Worm (Caenorhabditis elegans): ENCODE data around the gene eif-2Balpha.

eif-2Balpha gene

DNA sequence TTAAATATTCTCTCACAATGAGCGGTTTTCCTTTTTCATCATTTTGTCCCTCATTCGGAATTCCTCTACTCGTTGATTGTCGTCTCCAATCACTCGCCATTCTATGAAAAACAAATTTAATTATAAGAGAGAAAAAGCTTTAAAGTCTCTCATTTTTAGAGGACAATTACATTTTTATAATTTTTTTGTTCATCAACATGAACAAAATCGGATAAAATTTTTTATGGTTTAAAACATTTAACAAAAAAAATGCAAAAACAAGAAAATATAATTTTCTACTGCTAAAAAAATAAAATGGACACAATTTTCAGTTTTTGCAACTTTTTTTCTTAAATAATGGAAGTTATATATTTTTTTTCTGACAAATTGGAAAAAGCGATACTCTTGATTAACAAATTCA is 26.8 kb upstream of the eif-2Balpha start, which contains the start of gene F55H2.7:
F55H2.7 (minus strand) TSS at position 101 of the 400 bp plus-strand sequence.
- TF ChIP-seq him-1 (tag; optimal IDR thresholded peaks at IDR 0.05) (no peak), W03F9.2 (tag; optimal IDR thresholded peaks at IDR 0.05) (no peak), dao-5 (tag; optimal IDR thresholded peaks at IDR 0.05) (no peak)

DNA sequence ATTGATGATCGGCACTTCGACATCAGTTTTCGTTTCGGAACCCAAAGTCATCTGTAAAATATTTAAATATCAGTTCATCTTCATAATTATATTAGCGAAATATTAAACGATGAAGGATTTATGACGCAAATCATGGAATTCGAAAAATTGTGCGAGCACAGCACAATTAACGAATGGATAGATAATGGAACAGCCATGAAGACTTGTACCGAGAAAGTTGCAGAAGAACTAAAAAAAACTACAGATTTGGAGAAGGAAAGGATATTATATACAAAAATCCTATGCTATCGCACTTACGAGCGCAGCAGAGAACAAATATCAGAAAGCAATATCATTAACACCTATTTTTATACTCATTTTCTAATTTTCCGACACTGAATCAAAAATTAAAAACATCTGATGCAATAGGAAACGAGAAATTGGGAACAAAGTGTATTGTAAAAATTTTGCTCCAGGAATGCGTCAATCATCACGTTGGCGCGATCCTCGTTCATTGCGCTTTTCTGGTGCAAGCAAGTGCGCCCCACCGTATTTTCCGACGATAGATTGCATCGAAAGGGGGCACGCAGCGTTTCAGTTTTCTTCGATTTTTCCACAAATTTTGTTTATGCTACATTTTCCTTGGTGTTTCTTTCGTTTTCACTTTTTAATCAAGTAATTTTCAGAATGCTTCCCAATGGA is 21.4 kb upstream of the eif-2Balpha start, which contains the start of the genes clu-1 and prp-40:
clu-1 (minus strand) TSS at position 51 of the 681 bp plus-strand sequence.
prp-40 (plus strand) TSS at position 666 of the 681 bp plus-strand sequence.
- no peak for TF ChIP-seq dao-5 (tag; optimal IDR thresholded peaks at IDR 0.05)
- TF ChIP-seq W03F9.2 (tag; optimal IDR thresholded peaks at IDR 0.05): peak; percentile 95

DNA sequence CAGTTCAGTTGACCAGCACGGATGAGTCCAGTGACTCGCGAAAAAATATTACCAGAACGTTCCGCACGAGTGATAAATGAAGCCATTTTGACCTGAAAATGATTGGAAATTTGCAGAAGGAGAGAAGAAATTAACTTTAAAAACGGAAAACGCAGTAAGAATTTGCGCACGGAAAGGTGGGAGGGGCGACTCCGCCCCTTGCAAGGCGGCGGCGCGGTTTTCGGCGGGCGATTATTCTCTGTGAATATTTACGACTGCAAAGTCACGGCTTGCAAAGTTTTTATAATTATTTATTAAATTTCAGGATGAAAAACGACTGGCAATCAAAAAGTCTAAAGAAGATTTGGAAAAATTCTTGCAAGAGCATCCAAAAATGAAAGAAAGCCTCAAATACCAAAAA is 19.3 kb upstream of the eif-2Balpha start, which contains the start of gene mrps-23:
mrps-23 (minus strand) TSS at position 92 of the 400 bp plus-strand sequence.
- TF ChIP-seq him-1 (tag; optimal IDR thresholded peaks at IDR 0.05): no peak
- TF ChIP-seq dao-5 (tag; optimal IDR thresholded peaks at IDR 0.05): no peak
- no peak for TF ChIP-seq W03F9.2 (tag; optimal IDR thresholded peaks at IDR 0.05)

DNA sequence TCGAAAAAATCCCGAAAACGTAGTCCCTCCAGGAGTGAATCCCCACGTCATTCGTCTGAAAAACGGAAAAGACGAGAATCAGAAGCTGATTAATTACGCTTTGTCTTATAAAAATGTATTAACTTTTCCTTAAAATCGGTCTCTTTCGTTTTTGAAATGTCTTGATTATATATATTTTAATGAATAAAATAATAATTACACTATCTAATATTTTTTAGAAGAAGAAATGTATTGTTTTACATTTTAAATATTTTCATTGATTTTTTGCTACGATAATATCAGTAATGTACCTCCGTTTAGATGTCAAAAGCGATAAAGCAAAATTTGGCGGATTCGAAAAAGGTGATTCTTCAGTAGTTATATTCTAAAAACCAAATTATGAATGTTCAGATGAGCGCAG is 17.7 kb upstream of the eif-2Balpha start, which contains the start of gene trpp-3:
trpp-3 (plus strand) TSS at position 301 of the 400 bp plus-strand sequence.
- TF ChIP-seq W03F9.2 (tag; optimal IDR thresholded peaks at IDR 0.05): no peak
- no peak for TF ChIP-seq dao-5 (tag; optimal IDR thresholded peaks at IDR 0.05)
- TF ChIP-seq him-1 (tag; optimal IDR thresholded peaks at IDR 0.05): no peak

DNA sequence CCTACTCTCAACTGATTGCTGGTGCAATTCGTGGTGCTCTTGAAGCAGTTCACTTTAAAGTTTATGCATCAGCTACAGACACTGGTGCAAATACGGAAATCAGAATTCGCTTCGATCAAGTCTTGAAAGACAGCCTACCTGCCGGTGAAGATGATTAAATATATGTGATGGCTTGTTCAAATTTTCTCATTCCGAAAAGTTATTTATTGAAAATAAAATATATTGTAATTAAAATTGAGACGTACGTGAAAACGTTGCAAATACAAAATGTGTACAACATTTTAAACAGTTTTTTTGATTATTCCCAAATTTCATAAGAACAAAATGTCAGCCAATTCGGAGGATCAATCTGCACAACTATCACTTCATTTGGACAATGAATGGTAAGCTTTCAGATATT is 16.1 kb upstream of the eif-2Balpha start, which contains the start of gene ZK1098.6:
ZK1098.6 (plus strand) TSS at position 301 of the 400 bp plus-strand sequence.
- no peak for TF ChIP-seq dao-5 (tag; optimal IDR thresholded peaks at IDR 0.05)
- no peak for TF ChIP-seq him-1 (tag; optimal IDR thresholded peaks at IDR 0.05)
- no peak for TF ChIP-seq W03F9.2 (tag; optimal IDR thresholded peaks at IDR 0.05)

DNA sequence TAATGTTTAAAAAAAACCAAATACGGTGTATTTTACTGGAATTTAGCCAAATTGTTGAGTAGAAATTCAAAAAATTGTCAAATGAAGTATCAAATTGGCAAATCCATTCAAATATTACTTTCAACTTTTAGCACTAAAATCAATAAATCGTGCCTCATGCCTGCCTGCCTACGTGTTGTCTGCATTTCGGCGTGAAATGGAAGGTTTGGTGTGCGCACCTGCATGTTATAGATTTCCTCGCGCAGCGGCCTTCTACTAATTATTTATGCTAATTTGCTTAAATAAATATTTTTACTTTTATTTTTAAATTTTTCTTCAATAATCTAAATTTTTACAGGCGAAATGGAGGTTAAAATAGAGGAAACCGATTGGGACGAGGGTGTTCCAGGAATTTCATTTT is 14.1 kb upstream of the eif-2Balpha start, which contains the start of gene ZK1098.2:
ZK1098.2 (plus strand) TSS at position 336 of the 400 bp plus-strand sequence.
- TF ChIP-seq W03F9.2 (tag; optimal IDR thresholded peaks at IDR 0.05) (peak; percentile 12), dao-5 (tag; optimal IDR thresholded peaks at IDR 0.05) (no peak)

DNA sequence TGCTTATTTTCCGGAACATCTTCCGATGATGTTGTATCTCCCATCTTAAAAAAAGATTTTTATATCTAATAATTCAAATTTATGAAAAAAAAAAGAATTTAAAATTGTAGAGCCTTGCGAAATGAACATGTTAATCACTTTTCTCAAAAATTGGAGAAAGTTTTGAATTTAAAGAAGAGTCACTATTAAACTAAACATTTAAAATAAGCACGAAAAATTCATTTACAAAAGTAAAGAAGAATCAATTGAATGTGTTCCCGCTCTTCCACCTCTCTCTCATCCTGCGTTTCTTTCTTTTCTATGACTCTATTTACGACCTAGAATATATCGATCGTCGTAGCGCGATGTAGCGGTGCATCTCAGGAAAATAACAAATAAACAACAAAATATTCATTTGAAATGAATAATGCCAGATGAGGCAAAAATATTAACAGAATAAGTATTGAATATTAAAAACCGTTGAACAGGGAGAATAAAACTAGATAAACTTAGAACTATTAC is 4.2 kb upstream of the eif-2Balpha start, which contains the start of gene ZK1098.3:
ZK1098.3 (minus strand) TSS at position 51 of the 501 bp plus-strand sequence.
- TF ChIP-seq dao-5 (tag; optimal IDR thresholded peaks at IDR 0.05): no peak
- TF ChIP-seq W03F9.2 (tag; optimal IDR thresholded peaks at IDR 0.05): no peak
- TF ChIP-seq him-1 (tag; optimal IDR thresholded peaks at IDR 0.05): no peak

DNA sequence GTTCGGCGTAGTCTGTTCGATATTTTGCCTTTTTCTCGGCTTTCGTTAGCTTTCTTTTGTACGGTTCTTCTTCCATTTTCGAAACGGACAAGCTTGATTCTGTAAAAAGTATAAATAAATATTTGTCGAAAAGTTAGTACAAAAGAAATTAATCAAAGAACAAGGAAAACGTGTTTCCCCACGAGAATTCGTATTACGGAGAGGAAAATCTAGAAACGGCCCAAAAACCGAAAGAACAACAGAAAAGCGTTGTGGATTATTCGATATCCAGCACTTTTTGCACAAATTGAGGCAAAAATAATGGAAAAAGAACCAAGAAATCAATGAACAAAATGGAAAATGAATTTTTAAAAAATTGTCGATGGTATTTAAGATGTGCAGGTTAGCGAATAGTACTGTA is 639 bp upstream of the eif-2Balpha start, which contains the start of gene mut-7:
mut-7 (minus strand) TSS at position 101 of the 400 bp plus-strand sequence.
- no peak for TF ChIP-seq W03F9.2 (tag; optimal IDR thresholded peaks at IDR 0.05)

DNA sequence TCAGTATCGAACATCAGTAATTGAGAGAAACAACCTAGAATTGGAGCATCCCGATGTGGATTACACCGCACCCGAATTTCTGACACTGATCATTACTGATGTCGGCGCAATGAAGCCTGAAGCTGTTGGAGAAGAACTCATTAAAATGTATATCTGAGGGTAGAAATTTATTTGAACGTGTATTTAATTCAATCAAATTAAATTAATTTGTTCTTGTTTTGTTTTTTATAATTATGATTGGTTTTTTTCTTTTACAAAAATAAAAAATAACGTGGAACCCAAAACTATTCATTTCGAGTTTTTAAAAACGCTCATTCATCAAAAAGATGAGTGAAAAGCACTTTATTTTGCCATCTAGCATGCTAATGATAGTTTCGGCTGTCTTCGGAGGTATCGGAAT is 1.2 kb downstream of the eif-2Balpha start, which contains the start of gene ZK1098.9:
ZK1098.9 (plus strand) TSS at position 301 of the 400 bp plus-strand sequence.
- TF ChIP-seq W03F9.2 (tag; optimal IDR thresholded peaks at IDR 0.05) (no peak), dao-5 (tag; optimal IDR thresholded peaks at IDR 0.05) (no peak), him-1 (tag; optimal IDR thresholded peaks at IDR 0.05) (no peak)

DNA sequence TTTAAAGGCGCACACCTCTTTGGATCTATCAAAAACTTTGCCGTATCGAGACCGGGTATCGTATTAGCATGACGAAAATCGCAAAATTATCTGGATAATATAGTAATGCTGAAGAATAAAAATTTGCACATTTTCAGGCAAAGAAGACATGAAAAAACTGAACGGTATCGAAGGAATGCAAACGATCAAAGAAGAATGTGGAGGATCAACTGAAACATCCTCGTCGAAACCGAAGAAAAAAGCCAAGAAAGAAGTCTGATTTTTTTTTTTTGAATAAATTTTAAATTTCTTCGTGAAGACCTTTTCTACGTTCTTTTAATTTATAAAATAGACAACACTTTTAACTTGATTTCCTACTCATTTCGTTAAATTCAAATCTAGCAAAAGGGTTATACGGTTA is 1.9 kb downstream of the eif-2Balpha start, which contains the start of gene ZK1098.12:
ZK1098.12 (plus strand) TSS at position 301 of the 400 bp plus-strand sequence.
- TF ChIP-seq dao-5 (tag; optimal IDR thresholded peaks at IDR 0.05): no peak
- no peak for TF ChIP-seq him-1 (tag; optimal IDR thresholded peaks at IDR 0.05)

DNA sequence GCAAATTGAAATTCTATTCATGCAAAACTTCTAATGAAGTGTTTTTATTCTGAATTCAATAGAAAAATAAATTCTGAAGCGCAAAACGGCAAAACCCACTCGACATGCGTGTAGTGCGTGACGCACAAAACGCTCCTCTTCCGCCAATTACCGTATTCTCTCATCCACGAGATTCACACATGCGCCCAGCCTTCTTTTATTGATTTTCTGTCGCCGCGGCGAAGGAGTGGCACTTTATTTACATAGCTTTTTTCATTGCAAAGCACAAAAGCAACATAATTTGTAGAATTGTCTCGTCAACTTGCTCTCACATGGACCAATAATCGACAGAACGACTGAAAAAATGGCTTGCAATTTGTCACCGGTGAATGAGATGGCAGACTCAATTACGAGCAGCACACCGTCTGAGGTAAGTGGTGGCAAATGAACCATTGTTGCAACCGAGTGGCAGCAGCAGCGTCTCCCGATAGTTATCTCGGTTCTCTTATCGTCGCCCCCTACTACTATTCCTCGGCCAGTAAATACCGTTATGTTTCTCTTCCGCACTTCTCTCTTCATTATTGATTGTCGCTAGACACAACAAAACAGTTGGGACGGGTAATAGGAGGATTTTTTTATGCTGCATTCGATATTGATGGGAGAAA is 3.2 kb downstream of the eif-2Balpha start, which contains the start of gene unc-16:
unc-16 (plus strand) TSS at position 243 of the 644 bp plus-strand sequence.
- TF ChIP-seq dao-5 (tag; optimal IDR thresholded peaks at IDR 0.05) (no peak), W03F9.2 (tag; optimal IDR thresholded peaks at IDR 0.05) (peak; percentile 84), him-1 (tag; optimal IDR thresholded peaks at IDR 0.05) (peak; percentile 55)

DNA sequence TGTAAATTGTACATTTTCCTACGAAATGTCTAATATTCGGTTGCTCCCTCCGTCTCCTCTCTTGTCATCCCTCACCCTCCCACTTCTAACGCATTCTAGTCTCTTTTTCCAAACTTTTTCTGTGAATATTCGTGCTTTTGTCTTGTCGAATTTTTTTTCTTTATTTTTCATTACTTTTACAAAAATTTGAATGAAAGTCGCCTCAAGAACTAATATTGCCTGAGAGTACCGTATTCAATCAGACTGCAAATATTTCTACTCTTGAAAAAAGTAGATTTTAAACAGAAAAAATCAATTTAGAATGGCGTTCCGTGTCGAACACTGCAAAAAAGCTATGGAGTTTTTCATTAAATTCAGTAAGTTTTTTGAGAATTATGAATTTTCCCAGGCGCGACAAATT is 13.4 kb downstream of the eif-2Balpha start, which contains the start of gene ZK1098.11:
ZK1098.11 (plus strand) TSS at position 301 of the 400 bp plus-strand sequence.
- TF ChIP-seq W03F9.2 (tag; optimal IDR thresholded peaks at IDR 0.05): no peak
- TF ChIP-seq dao-5 (tag; optimal IDR thresholded peaks at IDR 0.05): no peak
- no peak for TF ChIP-seq him-1 (tag; optimal IDR thresholded peaks at IDR 0.05)

DNA sequence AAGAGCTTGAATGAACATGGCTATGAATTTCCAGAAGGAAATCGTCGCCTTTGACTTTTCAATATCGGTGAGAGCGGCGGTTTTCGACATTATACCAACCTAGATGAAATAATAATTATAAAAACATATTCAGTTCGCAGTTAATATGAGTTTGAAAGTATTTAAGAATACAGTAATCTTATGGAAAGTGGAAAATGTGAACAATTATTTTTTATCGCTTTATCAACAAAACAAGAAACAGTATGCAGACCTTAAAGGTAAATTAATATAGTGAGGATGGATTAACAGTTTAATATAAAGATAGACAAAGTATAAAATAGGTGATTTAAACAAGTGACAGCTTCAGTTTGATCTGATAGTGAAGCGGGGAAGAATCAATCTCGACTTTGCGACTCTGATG is 15.5 kb downstream of the eif-2Balpha start, which contains the start of gene C48B4.6:
C48B4.6 (minus strand) TSS at position 101 of the 400 bp plus-strand sequence.
- TF ChIP-seq W03F9.2 (tag; optimal IDR thresholded peaks at IDR 0.05): no peak
- TF ChIP-seq him-1 (tag; optimal IDR thresholded peaks at IDR 0.05): no peak
